Fruit fly (Drosophila melanogaster): ENCODE data around the gene CstF64.

DNA sequence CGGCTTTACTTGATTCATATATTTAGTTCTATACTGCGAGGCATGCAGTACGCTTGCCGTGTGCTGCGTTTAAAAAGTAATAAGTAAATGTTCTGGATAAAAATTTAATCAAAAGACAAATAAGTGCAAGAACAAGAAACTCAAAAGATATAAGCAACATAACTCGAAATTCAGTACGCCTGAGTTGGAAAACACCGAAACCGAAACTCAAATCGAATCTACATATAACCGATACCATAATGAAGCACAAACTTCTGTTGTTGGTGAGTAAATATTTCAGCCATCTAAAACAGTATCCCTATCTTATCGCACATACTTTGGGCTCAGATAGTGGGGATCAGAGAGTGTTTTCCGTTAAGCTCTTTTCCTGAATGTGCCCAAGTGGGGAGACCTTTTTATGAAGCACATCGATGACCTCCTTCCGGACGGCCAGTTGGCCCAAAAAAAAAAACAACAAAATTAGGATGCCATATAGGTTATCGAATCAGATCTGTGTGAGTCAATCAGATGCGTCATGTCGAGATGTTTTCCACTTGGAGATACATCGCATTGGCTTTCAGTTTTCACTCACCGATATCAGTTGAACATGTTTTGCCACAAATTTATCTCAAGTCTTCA is 11.8 kb downstream of the CstF64 start, which contains the start of gene CG31230:
- TF ChIP-seq dsf (GFP tag; optimal IDR thresholded peaks at IDR 0.05; ENCODE audit: borderline replicate concordance) (no peak), Myc (optimal IDR thresholded peaks at IDR 0.05) (no peak), pan (optimal IDR thresholded peaks at IDR 0.05) (no peak), psq (GFP tag; optimal IDR thresholded peaks at IDR 0.05) (no peak), GATAd (GFP tag; optimal IDR thresholded peaks at IDR 0.05) (no peak), br (GFP tag; optimal IDR thresholded peaks at IDR 0.05) (no peak), Hnf4 (GFP tag; optimal IDR thresholded peaks at IDR 0.05) (no peak), foxo (GFP tag; optimal IDR thresholded peaks at IDR 0.05) (no peak), fru (GFP tag; optimal IDR thresholded peaks at IDR 0.05) (no peak), Sp1 (GFP tag; optimal IDR thresholded peaks at IDR 0.05) (no peak), Abd-B (GFP tag; optimal IDR thresholded peaks at IDR 0.05) (no peak), tai (GFP tag; optimal IDR thresholded peaks at IDR 0.05) (no peak), lola (GFP tag; optimal IDR thresholded peaks at IDR 0.05) (no peak)
